Worm (Caenorhabditis elegans) whole organism, L2 larva: ENCODE data around the gene prp-3.

ENCODE experiments used
- C34F6.9 ChIP-seq: fragments of 150-350 bp; optimal IDR thresholded peaks from 2 replicates; lab custom pipeline; 2014; ENCODE audit warnings: missing biosample characterization, missing genetic modification characterization
- R02D3.7 ChIP-seq: fragments of 150-350 bp; optimal IDR thresholded peaks from 2 replicates; lab custom pipeline; 2014; ENCODE audit warnings: missing biosample characterization, missing genetic modification characterization
- Y55F3AM.14 ChIP-seq: fragments of 200-800 bp; sonication (Bioruptor generic); optimal IDR thresholded peaks from 2 replicates; lab custom pipeline; 2018; ENCODE audit warnings: mild to moderate bottlenecking, missing genetic modification characterization, missing compliant biosample characterization
- ZK546.5 ChIP-seq: sonication (generic microtip); optimal IDR thresholded peaks from 2 replicates; lab custom pipeline; 2017; ENCODE audit warnings: missing biosample characterization, missing genetic modification characterization
- alr-1 ChIP-seq: fragments of 150-350 bp; optimal IDR thresholded peaks from 2 replicates; lab custom pipeline; 2014; ENCODE audit warnings: missing biosample characterization, missing genetic modification characterization
- ama-1 ChIP-seq: fragments of 150-350 bp; optimal IDR thresholded peaks from 2 replicates; lab custom pipeline; 2018; ENCODE audit warnings: inconsistent platforms
- ceh-82 ChIP-seq: fragments of 150-350 bp; optimal IDR thresholded peaks from 2 replicates; lab custom pipeline; 2014; ENCODE audit warnings: missing biosample characterization, missing genetic modification characterization
- crh-2 ChIP-seq: sonication (generic microtip); optimal IDR thresholded peaks from 2 replicates; lab custom pipeline; 2017; ENCODE audit warnings: missing biosample characterization, missing genetic modification characterization
- dmd-4 ChIP-seq: sonication (generic microtip); optimal IDR thresholded peaks from 2 replicates; lab custom pipeline; 2017; ENCODE audit warnings: missing biosample characterization, missing genetic modification characterization
- egl-27 ChIP-seq: sonication (generic microtip); optimal IDR thresholded peaks from 3 replicates; lab custom pipeline; 2017; ENCODE audit warnings: missing biosample characterization, missing genetic modification reagents, missing genetic modification characterization
- fos-1 ChIP-seq: fragments of 150-350 bp; optimal IDR thresholded peaks from 2 replicates; lab custom pipeline; 2014; ENCODE audit warnings: missing biosample characterization, missing genetic modification characterization
- lin-11 ChIP-seq: fragments of 150-350 bp; sonication (generic microtip); optimal IDR thresholded peaks from 2 replicates; lab custom pipeline; 2014; ENCODE audit warnings: missing biosample characterization, missing genetic modification characterization, inconsistent platforms, mixed read lengths
- lin-39 ChIP-seq: fragments of 150-350 bp; optimal IDR thresholded peaks from 2 replicates; lab custom pipeline; 2014; ENCODE audit warnings: missing biosample characterization, missing genetic modification reagents, missing genetic modification characterization
- lsy-2 ChIP-seq, 2 experiments: fragments of 150-350 bp in 1 of 2; sonication (generic microtip) in 1 of 2; optimal IDR thresholded peaks; 2 replicates each; lab custom pipeline; 2014 to 2017; ENCODE audit warnings: missing biosample characterization in 2 of 2, missing genetic modification characterization in 2 of 2
- mab-5 ChIP-seq: fragments of 150-350 bp; optimal IDR thresholded peaks from 2 replicates; lab custom pipeline; 2014; ENCODE audit warnings: missing biosample characterization, missing genetic modification characterization
- mbf-1 ChIP-seq: sonication (generic microtip); optimal IDR thresholded peaks from 2 replicates; lab custom pipeline; 2017; ENCODE audit warnings: missing biosample characterization, missing genetic modification characterization
- mdl-1 ChIP-seq, 2 experiments: fragments of 150-350 bp in 1 of 2; sonication (generic microtip) in 1 of 2; optimal IDR thresholded peaks; 2 replicates each; lab custom pipeline; 2017; ENCODE audit warnings: missing biosample characterization in 2 of 2, missing genetic modification characterization in 2 of 2
- nhr-10 ChIP-seq: sonication (generic microtip); optimal IDR thresholded peaks from 2 replicates; lab custom pipeline; 2017; ENCODE audit warnings: missing biosample characterization, missing genetic modification characterization
- nhr-11 ChIP-seq: fragments of 150-350 bp; optimal IDR thresholded peaks from 2 replicates; lab custom pipeline; 2014; ENCODE audit warnings: missing biosample characterization, missing genetic modification characterization
- nhr-12 ChIP-seq: fragments of 150-350 bp; optimal IDR thresholded peaks from 2 replicates; lab custom pipeline; 2014; ENCODE audit warnings: missing biosample characterization, missing genetic modification characterization
- nhr-129 ChIP-seq: fragments of 150-350 bp; optimal IDR thresholded peaks from 2 replicates; lab custom pipeline; 2014; ENCODE audit warnings: missing biosample characterization, missing genetic modification characterization
- nhr-21 ChIP-seq: fragments of 150-350 bp; optimal IDR thresholded peaks from 2 replicates; lab custom pipeline; 2014; ENCODE audit warnings: missing biosample characterization, missing genetic modification characterization
- nhr-237 ChIP-seq: fragments of 150-350 bp; optimal IDR thresholded peaks from 2 replicates; lab custom pipeline; 2014; ENCODE audit warnings: missing biosample characterization, missing genetic modification characterization
- nhr-25 ChIP-seq: fragments of 150-350 bp; sonication (generic microtip); optimal IDR thresholded peaks from 3 replicates; lab custom pipeline; 2014; ENCODE audit warnings: missing biosample characterization, missing genetic modification characterization
- nhr-6 ChIP-seq: fragments of 150-350 bp; optimal IDR thresholded peaks from 2 replicates; lab custom pipeline; 2014; ENCODE audit warnings: missing biosample characterization, missing genetic modification characterization
- nhr-77 ChIP-seq: fragments of 150-350 bp; optimal IDR thresholded peaks from 2 replicates; lab custom pipeline; 2014; ENCODE audit warnings: missing biosample characterization, missing genetic modification characterization
- peb-1 ChIP-seq: fragments of 150-350 bp; optimal IDR thresholded peaks from 2 replicates; lab custom pipeline; 2014; ENCODE audit warnings: missing biosample characterization, missing genetic modification characterization
- skn-1 ChIP-seq: sonication (generic microtip); optimal IDR thresholded peaks from 2 replicates; lab custom pipeline; 2017; ENCODE audit warnings: missing biosample characterization, missing genetic modification characterization
- sma-9 ChIP-seq, 2 experiments: fragments of 150-350 bp in 1 of 2; sonication (generic microtip) in 1 of 2; optimal IDR thresholded peaks; 2 replicates each; lab custom pipeline; 2014 to 2016; ENCODE audit warnings: missing genetic modification characterization in 2 of 2, mild to moderate bottlenecking in 1 of 2, missing biosample characterization in 1 of 2, missing compliant biosample characterization in 1 of 2, missing genetic modification reagents in 1 of 2, moderate library complexity in 1 of 2
- unc-39 ChIP-seq: fragments of 150-350 bp; optimal IDR thresholded peaks from 2 replicates; lab custom pipeline; 2014; ENCODE audit warnings: missing biosample characterization, missing genetic modification characterization
- unc-55 ChIP-seq: fragments of 150-350 bp; sonication (generic microtip); optimal IDR thresholded peaks from 3 replicates; lab custom pipeline; 2014; ENCODE audit warnings: missing biosample characterization, missing genetic modification reagents, missing genetic modification characterization
- unc-62 ChIP-seq: fragments of 150-350 bp; optimal IDR thresholded peaks from 2 replicates; lab custom pipeline; 2014; ENCODE audit warnings: missing biosample characterization, missing genetic modification reagents, missing genetic modification characterization
- zag-1 ChIP-seq: fragments of 150-350 bp; optimal IDR thresholded peaks from 2 replicates; lab custom pipeline; 2014; ENCODE audit warnings: missing biosample characterization, missing genetic modification characterization
- ztf-11 ChIP-seq: sonication (generic microtip); optimal IDR thresholded peaks from 2 replicates; lab custom pipeline; 2017; ENCODE audit warnings: missing biosample characterization, missing genetic modification characterization
- ztf-4 ChIP-seq: fragments of 150-350 bp; optimal IDR thresholded peaks from 2 replicates; lab custom pipeline; 2014; ENCODE audit warnings: missing biosample characterization, missing genetic modification characterization

prp-3 gene

ce11 chrIII:10427882-10428281 lies at the start of gene prp-3:
Gene prp-3, minus strand, starts transcription at chrIII:10427982.
- TF ChIP-seq nhr-77 (tag; lab: Kevin White, UChicago) (no peak), alr-1 (no peak), nhr-129 (tag; lab: Kevin White, UChicago) (no peak), nhr-237 (tag; lab: Kevin White, UChicago) (no peak), lin-39 (tag; lab: Kevin White, UChicago) (no peak), ceh-82 (no peak), nhr-11 (tag; lab: Kevin White, UChicago) (no peak), C34F6.9 (tag; lab: Kevin White, UChicago) (no peak), nhr-25 (tag; lab: Kevin White, UChicago) (no peak), crh-2 (tag; lab: Kevin White, UChicago) (no peak), ZK546.5 (no peak), mbf-1 (tag; lab: Kevin White, UChicago) (no peak), Y55F3AM.14 (GFP tag; lab: Kevin White, UChicago) (no peak), lin-11 (tag; lab: Kevin White, UChicago) (no peak), egl-27 (no peak), unc-39 (tag; lab: Kevin White, UChicago) (no peak), fos-1 (no peak), zag-1 (tag; lab: Kevin White, UChicago) (no peak)

DNA sequence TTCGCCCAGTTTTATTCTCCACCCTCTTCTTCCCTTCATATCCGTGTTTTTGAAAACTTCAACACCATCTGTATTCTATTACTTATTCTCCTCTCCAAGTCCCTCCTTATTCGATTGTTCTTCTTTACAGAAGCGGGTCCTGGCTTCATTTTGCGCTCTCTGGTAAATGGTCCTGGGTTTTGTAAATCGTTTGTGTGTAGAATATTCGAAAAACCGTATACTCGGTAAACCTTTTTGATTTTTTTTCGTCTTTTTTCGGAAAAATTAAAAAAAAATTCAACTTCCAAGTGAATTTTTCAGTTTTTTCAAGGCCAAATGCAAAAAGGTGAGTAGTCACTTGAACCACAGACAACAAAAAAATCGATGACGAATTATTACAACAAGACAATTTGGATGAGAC lies 47.2 kb upstream of the prp-3 start, which contains the start of gene D2045.9:
Gene D2045.9 (plus strand): TSS at position 301 of the 400 bp plus-strand sequence.
- TF ChIP-seq ZK546.5 (no peak), C34F6.9 (tag; lab: Kevin White, UChicago) (no peak), nhr-12 (no peak), egl-27 (no peak), R02D3.7 (tag; lab: Kevin White, UChicago) (no peak), peb-1 (tag; lab: Kevin White, UChicago) (no peak), ceh-82 (no peak), skn-1 (tag; lab: Kevin White, UChicago) (no peak), nhr-10 (tag; lab: Kevin White, UChicago) (no peak), fos-1 (no peak), unc-62 (GFP tag; lab: Kevin White, UChicago) (no peak), ztf-4 (tag; lab: Kevin White, UChicago) (no peak), sma-9 (GFP tag; optimal IDR thresholded peaks at IDR 0.05; lab: Kevin White, UChicago) (no peak), sma-9 (tag; optimal IDR thresholded peaks at IDR 0.05; lab: Kevin White, UChicago) (no peak), lin-11 (tag; lab: Kevin White, UChicago) (no peak), Y55F3AM.14 (GFP tag; lab: Kevin White, UChicago) (no peak), mdl-1 (tag; optimal IDR thresholded peaks at IDR 0.05; lab: Kevin White, UChicago) (no peak)

- TF ChIP-seq C34F6.9 (tag; lab: Kevin White, UChicago) (peak; percentile 53), unc-55 (GFP tag; lab: Kevin White, UChicago) (peak; percentile 40), skn-1 (tag; lab: Kevin White, UChicago) (peak; percentile 74), crh-2 (tag; lab: Kevin White, UChicago) (no peak), lin-39 (tag; lab: Kevin White, UChicago) (no peak), nhr-129 (tag; lab: Kevin White, UChicago) (peak; percentile 47)
Observed at ce11 chrIII:10470927-10471326, 43.1 kb upstream of the prp-3 start, which contains the start of gene cul-1. Gene cul-1, plus strand, starts transcription at chrIII:10471237.

ce11 chrIII:10469574-10470055 lies 41.8 kb upstream of the prp-3 start, which contains the start of gene D2045.5:
Gene D2045.5, minus strand, starts transcription at chrIII:10469624.
- no peak for TF ChIP-seq alr-1
- TF ChIP-seq nhr-21 (tag; lab: Kevin White, UChicago), result no peak

ce11 chrIII:10464455-10464854 lies 36.7 kb upstream of the prp-3 start:
- TF ChIP-seq mab-5 (tag; lab: Kevin White, UChicago) (no peak), nhr-6 (tag; lab: Kevin White, UChicago) (no peak), mbf-1 (tag; lab: Kevin White, UChicago) (no peak), ztf-11 (tag; lab: Kevin White, UChicago) (no peak), ama-1 (lab: Kevin White, UChicago) (no peak), dmd-4 (tag; lab: Kevin White, UChicago) (no peak), egl-27 (no peak), lsy-2 (tag; optimal IDR thresholded peaks at IDR 0.05; lab: Kevin White, UChicago) (no peak), lin-11 (tag; lab: Kevin White, UChicago) (no peak), nhr-25 (tag; lab: Kevin White, UChicago) (no peak)
